In the genomic region with DNA sequence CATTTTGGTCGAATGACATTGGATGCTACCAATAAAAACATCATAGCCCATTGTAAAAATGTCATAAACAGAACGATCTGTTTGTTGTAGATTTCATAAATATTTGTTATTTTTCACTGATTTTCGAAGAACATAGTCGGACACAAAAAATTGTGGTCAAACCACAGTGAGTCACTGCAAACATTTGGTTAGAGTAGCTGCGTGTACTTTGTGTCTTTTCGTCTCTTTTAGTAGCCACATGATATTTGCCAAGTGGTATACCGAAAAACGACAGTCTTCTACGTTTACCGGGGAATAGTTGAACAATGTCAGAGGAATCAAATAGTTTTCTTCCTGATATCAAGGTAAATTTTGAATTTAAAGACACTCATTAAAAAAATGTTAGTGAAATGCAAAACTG, we compare ENCODE assay signal across 5 worm cellular contexts.
A peak's percentile ranks its signal among the peaks of the same experiment; 100 is the strongest.
TF ChIP-seq lines count a peak whose summit lies in the region.

A gene (plus strand): TSS at position 248 of the 400 bp plus-strand sequence.

TF ChIP-seq in whole organism, L1 larva, 84 proteins besides CTCF, POLR2A, EP300 and RAD21 (continues in another document):
- no peak for TF ChIP-seq xbp-1 (tag; optimal IDR thresholded peaks at IDR 0.05; lab: Kevin White, UChicago)
- TF ChIP-seq fos-1 (tag; optimal IDR thresholded peaks at IDR 0.05; lab: Kevin White, UChicago), result no peak
- peak; percentile 45 for TF ChIP-seq blmp-1 (tag; optimal IDR thresholded peaks at IDR 0.05; lab: Kevin White, UChicago)
- TF ChIP-seq C16A3.4 (tag; optimal IDR thresholded peaks at IDR 0.05; lab: Kevin White, UChicago), result no peak
- no peak for TF ChIP-seq egl-13 (tag; optimal IDR thresholded peaks at IDR 0.05; lab: Kevin White, UChicago)
- no peak for TF ChIP-seq efl-1 (optimal IDR thresholded peaks at IDR 0.05; lab: Kevin White, UChicago)
- TF ChIP-seq efl-1 (GFP tag; optimal IDR thresholded peaks at IDR 0.05 in 1 of 2; lab: Kevin White, UChicago), result no peak
- TF ChIP-seq lin-15B (tag; optimal IDR thresholded peaks at IDR 0.05; lab: Kevin White, UChicago), result no peak
- no peak for TF ChIP-seq F16B12.6 (tag; optimal IDR thresholded peaks at IDR 0.05; lab: Kevin White, UChicago)
- no peak for TF ChIP-seq aha-1 (tag; optimal IDR thresholded peaks at IDR 0.05; lab: Kevin White, UChicago)
- TF ChIP-seq lir-3 (tag; optimal IDR thresholded peaks at IDR 0.05; lab: Kevin White, UChicago; ENCODE audit: poor library complexity), result peak; percentile 17
- TF ChIP-seq efl-3 (GFP tag; optimal IDR thresholded peaks at IDR 0.05; lab: Kevin White, UChicago), result no peak
- TF ChIP-seq dsc-1 (tag; optimal IDR thresholded peaks at IDR 0.05; lab: Kevin White, UChicago), result no peak
- peak in 1 of 2 experiments; percentile 40 for TF ChIP-seq mdl-1 (tag; optimal IDR thresholded peaks at IDR 0.05; lab: Kevin White, UChicago)
- no peak for TF ChIP-seq unc-62 (GFP tag; optimal IDR thresholded peaks at IDR 0.05; lab: Kevin White, UChicago)
- peak; percentile 70 for TF ChIP-seq nhr-20 (tag; optimal IDR thresholded peaks at IDR 0.05; lab: Kevin White, UChicago)
- peak in 1 of 2 experiments; percentile 11 for TF ChIP-seq lsy-2 (tag; optimal IDR thresholded peaks at IDR 0.05; lab: Kevin White, UChicago)

TF ChIP-seq in whole organism, L2 larva, 48 proteins besides CTCF, POLR2A, EP300 and RAD21 (continues in another document):
- TF ChIP-seq nhr-12 (tag; optimal IDR thresholded peaks at IDR 0.05; lab: Kevin White, UChicago) (no peak), unc-62 (GFP tag; optimal IDR thresholded peaks at IDR 0.05; lab: Kevin White, UChicago) (no peak), F13H6.1 (tag; optimal IDR thresholded peaks at IDR 0.05; lab: Kevin White, UChicago) (peak; percentile 7), elt-1 (tag; optimal IDR thresholded peaks at IDR 0.05; lab: Kevin White, UChicago) (no peak), egl-27 (tag; optimal IDR thresholded peaks at IDR 0.05; lab: Kevin White, UChicago) (no peak), nhr-237 (tag; optimal IDR thresholded peaks at IDR 0.05; lab: Kevin White, UChicago) (no peak), mdl-1 (tag; optimal IDR thresholded peaks at IDR 0.05; lab: Kevin White, UChicago) (no peak), unc-39 (tag; optimal IDR thresholded peaks at IDR 0.05; lab: Kevin White, UChicago) (no peak), C34F6.9 (tag; optimal IDR thresholded peaks at IDR 0.05; lab: Kevin White, UChicago) (no peak), gmeb-1 (tag; optimal IDR thresholded peaks at IDR 0.05; lab: Kevin White, UChicago) (no peak), nhr-25 (tag; optimal IDR thresholded peaks at IDR 0.05; lab: Kevin White, UChicago) (peak; percentile 12), blmp-1 (tag; optimal IDR thresholded peaks at IDR 0.05; lab: Kevin White, UChicago; ENCODE audit: insufficient read depth) (no peak), ceh-16 (tag; optimal IDR thresholded peaks at IDR 0.05; lab: Kevin White, UChicago) (no peak), sma-3 (GFP tag; optimal IDR thresholded peaks at IDR 0.05; lab: Kevin White, UChicago) (peak; percentile 21), R02D3.7 (tag; optimal IDR thresholded peaks at IDR 0.05; lab: Kevin White, UChicago) (no peak), unc-55 (GFP tag; optimal IDR thresholded peaks at IDR 0.05; lab: Kevin White, UChicago) (no peak), ceh-82 (tag; optimal IDR thresholded peaks at IDR 0.05; lab: Kevin White, UChicago) (no peak), nhr-129 (tag; optimal IDR thresholded peaks at IDR 0.05; lab: Kevin White, UChicago) (peak; percentile 71), nhr-10 (tag; optimal IDR thresholded peaks at IDR 0.05; lab: Kevin White, UChicago) (no peak)

TF ChIP-seq in whole organism, L3 larva, 47 proteins besides CTCF, POLR2A, EP300 and RAD21 (continues in another document):
- TF ChIP-seq nhr-77 (tag; optimal IDR thresholded peaks at IDR 0.05; lab: Kevin White, UChicago) (no peak), fkh-10 (GFP tag; optimal IDR thresholded peaks at IDR 0.05; lab: Kevin White, UChicago) (no peak), nfya-1 (tag; optimal IDR thresholded peaks at IDR 0.05; lab: Kevin White, UChicago; ENCODE audit: insufficient read depth) (no peak), ceh-16 (tag; optimal IDR thresholded peaks at IDR 0.05; lab: Kevin White, UChicago) (no peak), skn-1 (tag; optimal IDR thresholded peaks at IDR 0.05; lab: Kevin White, UChicago) (no peak), pqm-1 (tag; optimal IDR thresholded peaks at IDR 0.05; lab: Kevin White, UChicago) (peak; percentile 70), fkh-2 (tag; optimal IDR thresholded peaks at IDR 0.05; lab: Kevin White, UChicago) (no peak), sea-2 (GFP tag; optimal IDR thresholded peaks at IDR 0.05; lab: Kevin White, UChicago) (no peak), ceh-9 (tag; optimal IDR thresholded peaks at IDR 0.05; lab: Kevin White, UChicago) (no peak), unc-39 (tag; optimal IDR thresholded peaks at IDR 0.05; lab: Kevin White, UChicago) (no peak), lin-15B (tag; optimal IDR thresholded peaks at IDR 0.05; lab: Kevin White, UChicago) (no peak), ztf-4 (tag; optimal IDR thresholded peaks at IDR 0.05; lab: Kevin White, UChicago) (no peak), nhr-23 (tag; optimal IDR thresholded peaks at IDR 0.05; lab: Kevin White, UChicago) (no peak), nhr-25 (tag; optimal IDR thresholded peaks at IDR 0.05; lab: Kevin White, UChicago) (no peak), elt-1 (tag; optimal IDR thresholded peaks at IDR 0.05; lab: Kevin White, UChicago) (no peak), mdl-1 (tag; optimal IDR thresholded peaks at IDR 0.05; lab: Kevin White, UChicago) (no peak), daf-12 (tag; optimal IDR thresholded peaks at IDR 0.05; lab: Kevin White, UChicago) (no peak), nhr-43 (tag; optimal IDR thresholded peaks at IDR 0.05; lab: Kevin White, UChicago; ENCODE audit: poor library complexity, severe bottlenecking) (no peak), jun-1 (tag; optimal IDR thresholded peaks at IDR 0.05; lab: Kevin White, UChicago) (peak; percentile 53)

TF ChIP-seq in whole organism, L4 larva, 104 proteins besides CTCF, POLR2A, EP300 and RAD21 (continues in another document):
- TF ChIP-seq hlh-11 (tag; optimal IDR thresholded peaks at IDR 0.05; lab: Kevin White, UChicago), result peak; percentile 63
- peak; percentile 79 for TF ChIP-seq nhr-6 (tag; optimal IDR thresholded peaks at IDR 0.05; lab: Kevin White, UChicago)
- TF ChIP-seq nhr-237 (tag; optimal IDR thresholded peaks at IDR 0.05; lab: Kevin White, UChicago), result no peak
- TF ChIP-seq ceh-62 (tag; optimal IDR thresholded peaks at IDR 0.05; lab: Kevin White, UChicago), result no peak
- TF ChIP-seq mxl-3 (GFP tag; optimal IDR thresholded peaks at IDR 0.05; lab: Kevin White, UChicago), result peak; percentile 11
- peak; percentile 40 for TF ChIP-seq nhr-102 (tag; optimal IDR thresholded peaks at IDR 0.05; lab: Kevin White, UChicago)
- no peak for TF ChIP-seq attf-4 (tag; optimal IDR thresholded peaks at IDR 0.05; lab: Kevin White, UChicago)
- no peak for TF ChIP-seq nhr-111 (GFP tag; optimal IDR thresholded peaks at IDR 0.05; lab: Kevin White, UChicago)
- TF ChIP-seq pqm-1 (tag; optimal IDR thresholded peaks at IDR 0.05; lab: Kevin White, UChicago), result peak; percentile 52
- no peak for TF ChIP-seq ama-1 (optimal IDR thresholded peaks at IDR 0.05; lab: Kevin White, UChicago)
- peak; percentile 44 for TF ChIP-seq mep-1 (tag; optimal IDR thresholded peaks at IDR 0.05; lab: Kevin White, UChicago)
- TF ChIP-seq daf-8 (GFP tag; IDR thresholded peaks at IDR 0.05; lab: Robert Waterston, UW), result no peak
- TF ChIP-seq D1046.2 (GFP tag; IDR thresholded peaks at IDR 0.05; lab: Robert Waterston, UW), result no peak
- peak in 1 of 2 experiments; percentile 98 for TF ChIP-seq unc-62 (GFP tag; optimal IDR thresholded peaks at IDR 0.05 in 1 of 2; lab: Kevin White, UChicago)
- TF ChIP-seq unc-62 (tag; optimal IDR thresholded peaks at IDR 0.05; lab: Kevin White, UChicago), result no peak
- TF ChIP-seq nhr-28 (tag; optimal IDR thresholded peaks at IDR 0.05; lab: Kevin White, UChicago), result peak; percentile 98
- TF ChIP-seq daf-16 (GFP tag; optimal IDR thresholded peaks at IDR 0.05; lab: Kevin White, UChicago), result no peak
- TF ChIP-seq daf-16 (tag; optimal IDR thresholded peaks at IDR 0.05; lab: Kevin White, UChicago), result peak; percentile 84
- peak in 1 of 2 experiments; percentile 61 for TF ChIP-seq mdl-1 (tag; optimal IDR thresholded peaks at IDR 0.05; lab: Kevin White, UChicago)
- no peak for TF ChIP-seq R02D3.7 (tag; optimal IDR thresholded peaks at IDR 0.05; lab: Kevin White, UChicago)
- no peak for TF ChIP-seq Y48G9A.11 (GFP tag; IDR thresholded peaks at IDR 0.05; lab: Robert Waterston, UW)

TF ChIP-seq in whole organism, young adult, 124 proteins besides CTCF, POLR2A, EP300 and RAD21:
- TF ChIP-seq efl-1 (GFP tag; optimal IDR thresholded peaks at IDR 0.05; lab: Kevin White, UChicago), result no peak
- TF ChIP-seq nhr-80 (tag; optimal IDR thresholded peaks at IDR 0.05; lab: Kevin White, UChicago), result peak; percentile 63
